Fruit fly (Drosophila melanogaster) whole organism, embryonic: Measurements from ENCODE around the gene RpL18.

Experiments used
- Adf1 ChIP-seq: fragments of 200-800 bp; sonication (Bioruptor generic); IDR thresholded peaks from 2 replicates; pipeline ENCODE4 v1.3.6; 2022; ENCODE audit warnings: missing biosample characterization, missing genetic modification characterization
- Aef1 ChIP-seq: fragments of 200-800 bp; sonication (Bioruptor generic); IDR thresholded peaks from 3 replicates; pipeline ENCODE4 v1.3.6; 2022; ENCODE audit warnings: missing biosample characterization, missing genetic modification characterization
- CG1024 ChIP-seq: fragments of 200-800 bp; sonication (Bioruptor generic); IDR thresholded peaks from 2 replicates; pipeline ENCODE4 v1.3.6; 2022; ENCODE audit warnings: missing biosample characterization, missing genetic modification characterization
- CG10565 ChIP-seq: fragments of 200-800 bp; sonication (Bioruptor generic); optimal IDR thresholded peaks from 3 replicates; lab custom pipeline; 2016; ENCODE audit warnings: missing biosample characterization, mild to moderate bottlenecking, missing genetic modification characterization
- CG10979 ChIP-seq: fragments of 200-800 bp; sonication (Bioruptor generic); optimal IDR thresholded peaks from 2 replicates; lab custom pipeline; 2018; ENCODE audit warnings: missing biosample characterization, mild to moderate bottlenecking, missing genetic modification characterization, moderate library complexity
- CG12219 ChIP-seq: fragments of 200-800 bp; sonication (Bioruptor generic); optimal IDR thresholded peaks from 3 replicates; lab custom pipeline; 2018; ENCODE audit warnings: missing biosample characterization, mild to moderate bottlenecking, missing genetic modification characterization
- CG15011 ChIP-seq: fragments of 200-800 bp; sonication (Bioruptor generic); optimal IDR thresholded peaks from 3 replicates; lab custom pipeline; 2018; ENCODE audit warnings: missing biosample characterization, mild to moderate bottlenecking, missing genetic modification characterization
- CG17568 ChIP-seq: fragments of 200-800 bp; sonication (Bioruptor generic); optimal IDR thresholded peaks from 2 replicates; lab custom pipeline; 2018; ENCODE audit warnings: missing biosample characterization, mild to moderate bottlenecking, missing genetic modification characterization, moderate library complexity
- CG18011 ChIP-seq: fragments of 200-800 bp; sonication (Bioruptor generic); optimal IDR thresholded peaks from 2 replicates; lab custom pipeline; 2017; ENCODE audit warnings: missing biosample characterization, missing genetic modification characterization, mild to moderate bottlenecking, moderate library complexity, missing genotype
- CG18764 ChIP-seq: fragments of 200-800 bp; sonication (Bioruptor generic); optimal IDR thresholded peaks from 3 replicates; lab custom pipeline; 2016; ENCODE audit warnings: missing biosample characterization, missing genetic modification characterization
- CG2202 ChIP-seq: fragments of 200-800 bp; sonication (Bioruptor generic); optimal IDR thresholded peaks from 2 replicates; lab custom pipeline; 2018; ENCODE audit warnings: missing biosample characterization, mild to moderate bottlenecking, missing genetic modification characterization
- CG2875 ChIP-seq: fragments of 200-800 bp; sonication (Bioruptor generic); optimal IDR thresholded peaks from 2 replicates; lab custom pipeline; 2017; ENCODE audit warnings: missing biosample characterization, mild to moderate bottlenecking, missing genetic modification characterization, missing genetic modification reagents
- CG34376 ChIP-seq: fragments of 200-800 bp; sonication (Bioruptor generic); optimal IDR thresholded peaks from 2 replicates; lab custom pipeline; 2018; ENCODE audit warnings: missing biosample characterization, mild to moderate bottlenecking, missing genetic modification characterization
- CG4282 ChIP-seq: fragments of 200-800 bp; sonication (Bioruptor generic); optimal IDR thresholded peaks from 2 replicates; lab custom pipeline; 2016; ENCODE audit warnings: missing biosample characterization, missing genetic modification characterization
- CG4707 ChIP-seq: fragments of 200-800 bp; sonication (Bioruptor generic); optimal IDR thresholded peaks from 2 replicates; lab custom pipeline; 2018; ENCODE audit warnings: missing biosample characterization, mild to moderate bottlenecking, missing genetic modification characterization, moderate library complexity
- CG4730 ChIP-seq: fragments of 200-800 bp; sonication (Bioruptor generic); IDR thresholded peaks from 2 replicates; pipeline ENCODE4 v1.3.6; 2022; ENCODE audit warnings: missing biosample characterization, missing genetic modification characterization
- CG6765 ChIP-seq: fragments of 200-800 bp; sonication (Bioruptor generic); optimal IDR thresholded peaks from 3 replicates; lab custom pipeline; 2017; ENCODE audit warnings: missing biosample characterization, mild to moderate bottlenecking, missing genetic modification characterization
- CG7271 ChIP-seq: fragments of 200-800 bp; sonication (Bioruptor generic); optimal IDR thresholded peaks from 2 replicates; lab custom pipeline; 2018; ENCODE audit warnings: missing biosample characterization, mild to moderate bottlenecking, missing genetic modification characterization, moderate library complexity
- CG7786 ChIP-seq: fragments of 200-800 bp; sonication (Bioruptor generic); optimal IDR thresholded peaks from 2 replicates; lab custom pipeline; 2016; ENCODE audit warnings: missing biosample characterization, missing genetic modification characterization
- CG8290 ChIP-seq, 3 experiments: fragments of 200-800 bp; sonication (Bioruptor generic); optimal IDR thresholded peaks; 2 replicates each; lab custom pipeline; 2016 to 2019; ENCODE audit warnings: missing biosample characterization in 3 of 3, missing genetic modification characterization in 3 of 3, mild to moderate bottlenecking in 2 of 3, moderate library complexity in 1 of 3
- CG9215 ChIP-seq: fragments of 200-800 bp; sonication (Bioruptor generic); IDR thresholded peaks from 2 replicates; pipeline ENCODE4 v1.3.6; 2022; ENCODE audit warnings: missing biosample characterization, missing genetic modification characterization
- Dip3 ChIP-seq: fragments of 200-800 bp; sonication (Bioruptor generic); optimal IDR thresholded peaks from 3 replicates; lab custom pipeline; 2016; ENCODE audit warnings: missing biosample characterization, missing genetic modification characterization
- E2f1 ChIP-seq: fragments of 200-800 bp; sonication (Bioruptor generic); IDR thresholded peaks from 2 replicates; pipeline ENCODE4 v1.3.6; 2022; ENCODE audit warnings: missing biosample characterization, missing genetic modification characterization
- GATAe ChIP-seq: fragments of 200-800 bp; sonication (Bioruptor generic); conservative IDR thresholded peaks from 2 replicates; pipeline ENCODE4 v1.3.6; 2022; ENCODE audit warnings: missing biosample characterization, missing genetic modification characterization
- MESR4 ChIP-seq: fragments of 200-800 bp; sonication (Bioruptor generic); optimal IDR thresholded peaks from 2 replicates; lab custom pipeline; 2018; ENCODE audit warnings: missing biosample characterization, mild to moderate bottlenecking, missing genetic modification characterization, moderate library complexity
- Nf-YB ChIP-seq: fragments of 200-800 bp; sonication (Bioruptor generic); optimal IDR thresholded peaks from 3 replicates; lab custom pipeline; 2019; ENCODE audit warnings: missing biosample characterization, mild to moderate bottlenecking, missing genetic modification characterization, moderate library complexity
- PHDP ChIP-seq: fragments of 200-800 bp; sonication (Bioruptor generic); optimal IDR thresholded peaks from 3 replicates; lab custom pipeline; 2018; ENCODE audit warnings: missing biosample characterization, mild to moderate bottlenecking, missing genetic modification characterization, moderate library complexity
- Ptx1 ChIP-seq: fragments of 200-800 bp; sonication (Bioruptor generic); IDR thresholded peaks from 2 replicates; pipeline ENCODE4 v1.3.6; 2022; ENCODE audit warnings: missing biosample characterization, missing genetic modification characterization
- Sry-β ChIP-seq: fragments of 200-800 bp; sonication (Bioruptor generic); optimal IDR thresholded peaks from 2 replicates; lab custom pipeline; 2018; ENCODE audit warnings: missing biosample characterization, mild to moderate bottlenecking, missing genetic modification characterization, moderate library complexity
- ara ChIP-seq: fragments of 200-800 bp; sonication (Bioruptor generic); IDR thresholded peaks from 2 replicates; pipeline ENCODE4 v1.3.6; 2022; ENCODE audit warnings: missing biosample characterization, missing genetic modification characterization
- bcd ChIP-seq: fragments of 200-800 bp; sonication (Bioruptor generic); optimal IDR thresholded peaks from 2 replicates; lab custom pipeline; 2017; ENCODE audit warnings: missing biosample characterization, mild to moderate bottlenecking, missing genetic modification characterization
- br ChIP-seq: fragments of >200 bp; optimal IDR thresholded peaks from 2 replicates; lab custom pipeline; 2017
- crol ChIP-seq: fragments of 200-800 bp; sonication (Bioruptor generic); IDR thresholded peaks from 2 replicates; pipeline ENCODE4 v1.3.6; 2022; ENCODE audit warnings: missing biosample characterization, missing genetic modification characterization
- emc ChIP-seq: fragments of 200-800 bp; sonication (Bioruptor generic); optimal IDR thresholded peaks from 2 replicates; lab custom pipeline; 2016; ENCODE audit warnings: missing biosample characterization, missing genetic modification characterization
- fu2 ChIP-seq: fragments of 200-800 bp; sonication (Bioruptor generic); optimal IDR thresholded peaks from 2 replicates; lab custom pipeline; 2016; ENCODE audit warnings: missing biosample characterization, missing genetic modification characterization
- inv ChIP-seq: fragments of 200-800 bp; sonication (Bioruptor generic); IDR thresholded peaks from 2 replicates; pipeline ENCODE4 v1.3.6; 2022; ENCODE audit warnings: missing biosample characterization, missing genetic modification characterization; ENCODE audit not compliant: partially characterized antibody
- kay ChIP-seq: fragments of 200-800 bp; sonication (Bioruptor generic); optimal IDR thresholded peaks from 2 replicates; lab custom pipeline; 2016; ENCODE audit warnings: missing biosample characterization, missing genetic modification characterization
- klu ChIP-seq: fragments of 200-800 bp; sonication (Bioruptor generic); IDR thresholded peaks from 2 replicates; pipeline ENCODE4 v1.3.6; 2022; ENCODE audit warnings: missing biosample characterization, missing genetic modification characterization
- lola ChIP-seq, 3 experiments: fragments of >200 bp in 2 of 3; fragments of 200-800 bp in 1 of 3; sonication (Bioruptor generic) in 1 of 3; optimal IDR thresholded peaks; 2 replicates each; lab custom pipeline; 2017 to 2019; ENCODE audit warnings: missing biosample characterization in 3 of 3, missing genetic modification characterization in 3 of 3, mild to moderate bottlenecking in 1 of 3, moderate library complexity in 1 of 3
- oc ChIP-seq: fragments of 200-800 bp; sonication (Bioruptor generic); optimal IDR thresholded peaks from 2 replicates; lab custom pipeline; 2018; ENCODE audit warnings: missing biosample characterization, mild to moderate bottlenecking, missing genetic modification characterization, moderate library complexity
- pan ChIP-seq, 4 experiments: fragments of >200 bp in 3 of 4; fragments of 200-800 bp in 1 of 4; sonication (Bioruptor generic) in 1 of 4; optimal IDR thresholded peaks in 3 of 4; IDR thresholded peaks in 1 of 4; 2 replicates each; pipeline versions ENCODE4 v1.3.6 to Lab custom; 2017 to 2022; ENCODE audit warnings: missing biosample characterization in 2 of 4, missing genetic modification characterization in 2 of 4, mixed read lengths in 1 of 4
- rib ChIP-seq: fragments of 200-800 bp; sonication (Bioruptor generic); IDR thresholded peaks from 2 replicates; pipeline ENCODE4 v1.3.6; 2022; ENCODE audit warnings: missing biosample characterization, missing genetic modification characterization
- run ChIP-seq: fragments of 200-800 bp; sonication (Bioruptor generic); optimal IDR thresholded peaks from 3 replicates; lab custom pipeline; 2018; ENCODE audit warnings: missing biosample characterization, mild to moderate bottlenecking, missing genetic modification characterization
- salm ChIP-seq: fragments of 200-800 bp; sonication (Bioruptor generic); optimal IDR thresholded peaks from 2 replicates; lab custom pipeline; 2018; ENCODE audit warnings: missing biosample characterization, mild to moderate bottlenecking, missing genetic modification characterization
- shn ChIP-seq: fragments of 200-800 bp; sonication (Bioruptor generic); optimal IDR thresholded peaks from 3 replicates; lab custom pipeline; 2016; ENCODE audit warnings: missing biosample characterization, missing genetic modification characterization
- sisA ChIP-seq: fragments of 200-800 bp; sonication (Bioruptor generic); IDR thresholded peaks from 2 replicates; pipeline ENCODE4 v1.3.6; 2022; ENCODE audit warnings: missing biosample characterization, missing genetic modification characterization
- unc-4 ChIP-seq: fragments of 200-800 bp; sonication (Bioruptor generic); IDR thresholded peaks from 2 replicates; pipeline ENCODE4 v1.3.6; 2022; ENCODE audit warnings: missing biosample characterization, missing genetic modification characterization; ENCODE audit not compliant: partially characterized antibody
- usp ChIP-seq: fragments of >200 bp; optimal IDR thresholded peaks from 2 replicates; lab custom pipeline; 2017; ENCODE audit warnings: missing biosample characterization, missing genetic modification characterization
- vnd ChIP-seq: fragments of 200-800 bp; sonication (Bioruptor generic); IDR thresholded peaks from 3 replicates; pipeline ENCODE4 v1.3.6; 2022; ENCODE audit warnings: missing biosample characterization, missing genetic modification characterization; ENCODE audit not compliant: partially characterized antibody

RpL18 gene

DNA sequence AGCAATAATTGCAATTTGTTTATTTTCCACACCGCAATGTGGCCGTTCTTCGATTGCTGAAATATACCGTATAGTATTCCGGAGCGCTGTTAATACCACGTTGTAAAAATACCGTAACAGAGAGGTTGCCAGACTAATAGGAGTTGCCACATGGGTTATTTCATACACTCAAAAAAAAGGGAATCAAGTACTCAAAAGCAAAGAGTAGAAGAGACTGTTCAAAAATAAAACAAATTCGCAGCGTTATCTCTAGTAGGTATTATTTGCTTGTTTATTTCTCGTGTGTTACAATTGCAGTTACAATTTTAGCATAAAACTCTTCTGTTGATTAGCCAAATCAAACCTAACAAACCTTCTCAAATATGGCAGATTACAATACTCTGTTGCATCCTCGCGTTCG, 9.3 kb upstream of the RpL18 start, which contains the start of gene MED4 (continued):
- TF ChIP-seq crol (GFP tag; lab: Robert Waterston, UW) (no peak), CG6765 (GFP tag; lab: Kevin White, UChicago) (peak; percentile 60), MESR4 (peak; percentile 82), Ptx1 (GFP tag; lab: Robert Waterston, UW) (peak; percentile 74), CG7786 (GFP tag; lab: Kevin White, UChicago) (peak; percentile 87), pan (optimal IDR thresholded peaks at IDR 0.05; lab: Kevin White, UChicago) (no peak), pan (GFP tag; optimal IDR thresholded peaks at IDR 0.05 in 1 of 2, IDR thresholded peaks at IDR 0.05 in 1 of 2) (peak in 1 of 2 experiments; percentile 85), sisA (GFP tag; lab: Robert Waterston, UW) (peak; percentile 77), CG18011 (GFP tag; lab: Kevin White, UChicago) (peak; percentile 79), bcd (GFP tag; lab: Kevin White, UChicago) (peak; percentile 70), lola (GFP tag; optimal IDR thresholded peaks at IDR 0.05; lab: Kevin White, UChicago) (peak in 1 of 3 experiments; percentile 60), CG18764 (GFP tag; lab: Kevin White, UChicago) (peak; percentile 69), GATAe (GFP tag; lab: Robert Waterston, UW) (no peak), CG8290 (GFP tag; optimal IDR thresholded peaks at IDR 0.05; lab: Kevin White, UChicago) (peak; percentile 55), CG8290 (tag; optimal IDR thresholded peaks at IDR 0.05; lab: Kevin White, UChicago) (peak in 1 of 2 experiments; percentile 92), Dip3 (GFP tag; lab: Kevin White, UChicago) (peak; percentile 65), klu (GFP tag; lab: Robert Waterston, UW) (peak; percentile 54; the same call in 1 of the 2 replicates), rib (GFP tag; lab: Robert Waterston, UW) (peak; percentile 64; the same call in 1 of the 2 replicates), inv (GFP tag; lab: Robert Waterston, UW) (no peak), ara (GFP tag; lab: Robert Waterston, UW) (no peak), vnd (GFP tag; lab: Robert Waterston, UW) (no peak), br (lab: Kevin White, UChicago) (no peak), CG10565 (GFP tag; lab: Kevin White, UChicago) (no peak), CG34376 (GFP tag; lab: Kevin White, UChicago) (no peak), Nf-YB (peak; percentile 47), Aef1 (GFP tag; lab: Robert Waterston, UW) (peak; percentile 67; the same call in 2 of the 3 replicates), CG2202 (tag; lab: Kevin White, UChicago) (peak; percentile 65), usp (GFP tag; lab: Kevin White, UChicago) (no peak), CG7271 (tag; lab: Kevin White, UChicago) (no peak), CG4730 (GFP tag; lab: Robert Waterston, UW) (peak; percentile 61), CG17568 (GFP tag; lab: Kevin White, UChicago) (no peak), PHDP (tag; lab: Kevin White, UChicago) (peak; percentile 83), shn (peak; percentile 82), CG4707 (GFP tag; lab: Kevin White, UChicago) (no peak), run (peak; percentile 8), oc (tag; lab: Kevin White, UChicago) (peak; percentile 49), CG4282 (GFP tag; lab: Kevin White, UChicago) (peak; percentile 50), CG1024 (GFP tag; lab: Robert Waterston, UW) (peak; percentile 57; the same call in 1 of the 2 replicates), Sry-β (GFP tag; lab: Kevin White, UChicago) (peak; percentile 16), kay (GFP tag; lab: Kevin White, UChicago) (peak; percentile 66), E2f1 (GFP tag; lab: Robert Waterston, UW) (peak; percentile 72), CG12219 (GFP tag; lab: Kevin White, UChicago) (peak; percentile 79), CG15011 (GFP tag; lab: Kevin White, UChicago) (no peak), CG2875 (GFP tag; lab: Kevin White, UChicago) (peak; percentile 43), emc (GFP tag; lab: Kevin White, UChicago) (peak; percentile 59), fu2 (GFP tag; lab: Kevin White, UChicago) (peak; percentile 88), CG9215 (GFP tag; lab: Robert Waterston, UW) (peak; percentile 63), CG10979 (tag; lab: Kevin White, UChicago) (peak; percentile 69), Adf1 (peak; percentile 32; the same call in 1 of the 2 replicates), unc-4 (peak; percentile 14; the same call in 1 of the 2 replicates), salm (tag; lab: Kevin White, UChicago) (peak; percentile 36)
